ENCODE assay signal across 5 fruit fly cellular contexts in genomic region chr2L:10703281-10703680, dm6.
TF ChIP-seq lines count a peak whose summit lies in the region.

CG6415 (plus strand) TSS chr2L:10703621.

- no peak for TF ChIP-seq CTCF in whole organism, embryonic (GFP tag; optimal IDR thresholded peaks at IDR 0.05; lab: Kevin White, UChicago)

TF ChIP-seq in whole organism, adult, 20 proteins besides CTCF, POLR2A, EP300 and RAD21 (continues in another document):
- TF ChIP-seq CG14711 (tag; optimal IDR thresholded peaks at IDR 0.05; lab: Kevin White, UChicago) = peak; percentile 75
- TF ChIP-seq Crg-1 (GFP tag; optimal IDR thresholded peaks at IDR 0.05; lab: Kevin White, UChicago) = peak; percentile 10
- TF ChIP-seq CG7045 (GFP tag; optimal IDR thresholded peaks at IDR 0.05; lab: Kevin White, UChicago) = peak; percentile 78
- TF ChIP-seq pad (GFP tag; optimal IDR thresholded peaks at IDR 0.05; lab: Kevin White, UChicago) = peak; percentile 59
- peak; percentile 57 for TF ChIP-seq Clk (GFP tag; optimal IDR thresholded peaks at IDR 0.05; lab: Kevin White, UChicago)
- peak; percentile 7 for TF ChIP-seq CG1620 (GFP tag; optimal IDR thresholded peaks at IDR 0.05; lab: Kevin White, UChicago)
- TF ChIP-seq CG12768 (GFP tag; optimal IDR thresholded peaks at IDR 0.05; lab: Kevin White, UChicago) = peak; percentile 86
- TF ChIP-seq bab1 (GFP tag; optimal IDR thresholded peaks at IDR 0.05; lab: Kevin White, UChicago) = no peak
- TF ChIP-seq kay (GFP tag; lab: Kevin White, UChicago; ENCODE audit: borderline replicate concordance) = no peak
- TF ChIP-seq ovo (GFP tag; optimal IDR thresholded peaks at IDR 0.05; lab: Kevin White, UChicago) = no peak
- peak; percentile 89 for TF ChIP-seq CG7101 (tag; optimal IDR thresholded peaks at IDR 0.05; lab: Kevin White, UChicago)
- TF ChIP-seq cic (GFP tag; optimal IDR thresholded peaks at IDR 0.05; lab: Kevin White, UChicago) = peak; percentile 36
- peak; percentile 72 for TF ChIP-seq toe (GFP tag; optimal IDR thresholded peaks at IDR 0.05; lab: Kevin White, UChicago)
- TF ChIP-seq cnc (optimal IDR thresholded peaks at IDR 0.05; lab: Kevin White, UChicago) = no peak
- peak; percentile 58 for TF ChIP-seq Mnt (GFP tag; optimal IDR thresholded peaks at IDR 0.05; lab: Kevin White, UChicago)
- peak; percentile 45 for TF ChIP-seq tj (GFP tag; optimal IDR thresholded peaks at IDR 0.05; lab: Kevin White, UChicago)
- TF ChIP-seq Hr96 (GFP tag; optimal IDR thresholded peaks at IDR 0.05; lab: Kevin White, UChicago) = peak; percentile 75
- TF ChIP-seq CG5204 (GFP tag; optimal IDR thresholded peaks at IDR 0.05; lab: Kevin White, UChicago) = peak; percentile 83

TF ChIP-seq in whole organism, embryonic, 481 proteins besides CTCF, POLR2A, EP300 and RAD21 (continues in another document):
- TF ChIP-seq gem (tag; optimal IDR thresholded peaks at IDR 0.05; lab: Kevin White, UChicago) = peak; percentile 87
- TF ChIP-seq cas (GFP tag; IDR thresholded peaks at IDR 0.05; lab: Robert Waterston, UW) = 0 out of 2 replicates have a peak, but pooled peaks have one; percentile 19
- TF ChIP-seq Bgb (GFP tag; IDR thresholded peaks at IDR 0.05; lab: Robert Waterston, UW; ENCODE audit: partially characterized antibody) = no peak
- TF ChIP-seq Dip3 (GFP tag; optimal IDR thresholded peaks at IDR 0.05; lab: Kevin White, UChicago) = peak; percentile 63
- peak; percentile 41 for TF ChIP-seq D19B (GFP tag; optimal IDR thresholded peaks at IDR 0.05; lab: Kevin White, UChicago)
- TF ChIP-seq CG12104 (GFP tag; optimal IDR thresholded peaks at IDR 0.05; lab: Kevin White, UChicago) = peak; percentile 54
- peak; percentile 15 for TF ChIP-seq tx (GFP tag; optimal IDR thresholded peaks at IDR 0.05; lab: Kevin White, UChicago)
- peak; percentile 38 for TF ChIP-seq ewg (GFP tag; optimal IDR thresholded peaks at IDR 0.05; lab: Kevin White, UChicago)
- TF ChIP-seq CG11504 (tag; optimal IDR thresholded peaks at IDR 0.05; lab: Kevin White, UChicago) = peak; percentile 72
- TF ChIP-seq CG17186 (GFP tag; optimal IDR thresholded peaks at IDR 0.05; lab: Kevin White, UChicago) = no peak
- 0 out of 2 replicates have a peak, but pooled peaks have one; percentile 39 for TF ChIP-seq Gsc (GFP tag; IDR thresholded peaks at IDR 0.05; lab: Robert Waterston, UW)
- peak; percentile 11 for TF ChIP-seq kay (GFP tag; optimal IDR thresholded peaks at IDR 0.05; lab: Kevin White, UChicago)
- TF ChIP-seq sc (optimal IDR thresholded peaks at IDR 0.05; lab: Kevin White, UChicago) = no peak
- peak; percentile 47 for TF ChIP-seq sc (GFP tag; optimal IDR thresholded peaks at IDR 0.05; lab: Kevin White, UChicago)
- TF ChIP-seq YL-1 (GFP tag; optimal IDR thresholded peaks at IDR 0.05; lab: Kevin White, UChicago) = no peak
- no peak for TF ChIP-seq CG6791 (GFP tag; IDR thresholded peaks at IDR 0.05; lab: Robert Waterston, UW; ENCODE audit: partially characterized antibody)
- peak; percentile 39; the same call in 1 of the 2 replicates for TF ChIP-seq stc (GFP tag; IDR thresholded peaks at IDR 0.05; lab: Robert Waterston, UW)

TF ChIP-seq in whole organism, prepupa, 60 proteins besides CTCF, POLR2A, EP300 and RAD21 (continues in another document):
- TF ChIP-seq salr (GFP tag; optimal IDR thresholded peaks at IDR 0.05; lab: Kevin White, UChicago) (no peak), fd59A (GFP tag; optimal IDR thresholded peaks at IDR 0.05; lab: Kevin White, UChicago) (no peak), fkh (GFP tag; optimal IDR thresholded peaks at IDR 0.05; lab: Kevin White, UChicago) (peak; percentile 51), CG6854 (GFP tag; optimal IDR thresholded peaks at IDR 0.05; lab: Kevin White, UChicago) (no peak), Hr4 (GFP tag; optimal IDR thresholded peaks at IDR 0.05; lab: Kevin White, UChicago) (peak; percentile 71), Hr38 (GFP tag; optimal IDR thresholded peaks at IDR 0.05; lab: Kevin White, UChicago) (no peak), CG8632 (GFP tag; optimal IDR thresholded peaks at IDR 0.05; lab: Kevin White, UChicago) (no peak), CG11294 (GFP tag; IDR thresholded peaks at IDR 0.05; lab: Robert Waterston, UW) (peak; percentile 64), Hr39 (GFP tag; optimal IDR thresholded peaks at IDR 0.05; lab: Kevin White, UChicago) (peak; percentile 22), Smox (GFP tag; optimal IDR thresholded peaks at IDR 0.05; lab: Kevin White, UChicago) (no peak), CG9139 (GFP tag; optimal IDR thresholded peaks at IDR 0.05; lab: Kevin White, UChicago) (no peak), Gug (GFP tag; IDR thresholded peaks at IDR 0.05; lab: Robert Waterston, UW) (peak; percentile 78), CG10631 (GFP tag; optimal IDR thresholded peaks at IDR 0.05; lab: Kevin White, UChicago) (no peak), CG16779 (tag; optimal IDR thresholded peaks at IDR 0.05; lab: Kevin White, UChicago) (no peak), CG3032 (tag; optimal IDR thresholded peaks at IDR 0.05; lab: Kevin White, UChicago) (no peak), topi (GFP tag; optimal IDR thresholded peaks at IDR 0.05; lab: Kevin White, UChicago) (peak; percentile 28), Eip93F (GFP tag; optimal IDR thresholded peaks at IDR 0.05; lab: Kevin White, UChicago) (no peak), CG8119 (GFP tag; IDR thresholded peaks at IDR 0.05; lab: Robert Waterston, UW) (peak; percentile 63; the same call in 2 of the 3 replicates), Sox14 (GFP tag; optimal IDR thresholded peaks at IDR 0.05; lab: Kevin White, UChicago) (peak; percentile 20), Ets21C (GFP tag; optimal IDR thresholded peaks at IDR 0.05; lab: Kevin White, UChicago) (no peak)

TF ChIP-seq in whole organism, pupa, 21 proteins besides CTCF, POLR2A, EP300 and RAD21:
- TF ChIP-seq CG10348 (GFP tag; IDR thresholded peaks at IDR 0.05; lab: Robert Waterston, UW) (no peak), CG4496 (GFP tag; IDR thresholded peaks at IDR 0.05; lab: Robert Waterston, UW) (peak; percentile 82), CG15710 (tag; optimal IDR thresholded peaks at IDR 0.05; lab: Kevin White, UChicago) (no peak), CG12605 (GFP tag; IDR thresholded peaks at IDR 0.05; lab: Robert Waterston, UW) (peak; percentile 54; the same call in 1 of the 2 replicates), CG32121 (GFP tag; IDR thresholded peaks at IDR 0.05; lab: Robert Waterston, UW) (peak; percentile 85), EcR (GFP tag; optimal IDR thresholded peaks at IDR 0.05; lab: Kevin White, UChicago) (no peak), Snoo (tag; optimal IDR thresholded peaks at IDR 0.05; lab: Kevin White, UChicago) (no peak), Ets98B (GFP tag; IDR thresholded peaks at IDR 0.05; lab: Robert Waterston, UW) (peak; percentile 76), fd96Ca (GFP tag; IDR thresholded peaks at IDR 0.05; lab: Robert Waterston, UW) (peak; percentile 69), rn (GFP tag; IDR thresholded peaks at IDR 0.05; lab: Robert Waterston, UW) (0 out of 2 replicates have a peak, but pooled peaks have one; percentile 13), gl (tag; optimal IDR thresholded peaks at IDR 0.05; lab: Kevin White, UChicago) (no peak), CG8301 (tag; optimal IDR thresholded peaks at IDR 0.05; lab: Kevin White, UChicago) (peak; percentile 56), CG14655 (GFP tag; optimal IDR thresholded peaks at IDR 0.05; lab: Kevin White, UChicago) (peak; percentile 58), CG9948 (tag; optimal IDR thresholded peaks at IDR 0.05; lab: Kevin White, UChicago) (no peak), Pif1A (GFP tag; optimal IDR thresholded peaks at IDR 0.05; lab: Kevin White, UChicago) (peak; percentile 25), Pif1B (GFP tag; optimal IDR thresholded peaks at IDR 0.05; lab: Kevin White, UChicago) (no peak)
TF ChIP-seq in whole organism, pupa: peak in this region for 9.

TF ChIP-seq in whole organism, wandering third instar larva, 38 proteins besides CTCF, POLR2A, EP300 and RAD21 (continues in another document):
- TF ChIP-seq lola (GFP tag; optimal IDR thresholded peaks at IDR 0.05; lab: Kevin White, UChicago) (no peak), Mio (GFP tag; optimal IDR thresholded peaks at IDR 0.05; lab: Kevin White, UChicago) (no peak), Hr83 (GFP tag; optimal IDR thresholded peaks at IDR 0.05; lab: Kevin White, UChicago; ENCODE audit: poor library complexity, severe bottlenecking) (no peak), Hr78 (GFP tag; optimal IDR thresholded peaks at IDR 0.05; lab: Kevin White, UChicago) (no peak), CG9705 (GFP tag; optimal IDR thresholded peaks at IDR 0.05; lab: Kevin White, UChicago) (no peak), sv (GFP tag; optimal IDR thresholded peaks at IDR 0.05; lab: Kevin White, UChicago) (peak; percentile 52), rgr (GFP tag; optimal IDR thresholded peaks at IDR 0.05; lab: Kevin White, UChicago) (peak; percentile 86), Jra (GFP tag; optimal IDR thresholded peaks at IDR 0.05; lab: Kevin White, UChicago) (peak; percentile 39), dsf (GFP tag; optimal IDR thresholded peaks at IDR 0.05; lab: Kevin White, UChicago; ENCODE audit: borderline replicate concordance) (no peak), OdsH (GFP tag; optimal IDR thresholded peaks at IDR 0.05; lab: Kevin White, UChicago) (peak; percentile 84), Dfd (GFP tag; optimal IDR thresholded peaks at IDR 0.05; lab: Kevin White, UChicago) (no peak), N (GFP tag; optimal IDR thresholded peaks at IDR 0.05; lab: Kevin White, UChicago) (no peak), foxo (GFP tag; optimal IDR thresholded peaks at IDR 0.05; lab: Kevin White, UChicago) (peak; percentile 9 to 81), dmrt93B (GFP tag; optimal IDR thresholded peaks at IDR 0.05; lab: Kevin White, UChicago) (peak; percentile 56), CrebA (GFP tag; optimal IDR thresholded peaks at IDR 0.05; lab: Kevin White, UChicago; ENCODE audit: borderline replicate concordance) (no peak), Rel (GFP tag; optimal IDR thresholded peaks at IDR 0.05; lab: Kevin White, UChicago) (no peak), Rel (tag; optimal IDR thresholded peaks at IDR 0.05; lab: Kevin White, UChicago) (peak; percentile 40), Vsx2 (GFP tag; optimal IDR thresholded peaks at IDR 0.05; lab: Kevin White, UChicago; ENCODE audit: partially characterized antibody) (no peak), Dif (GFP tag; optimal IDR thresholded peaks at IDR 0.05; lab: Kevin White, UChicago; ENCODE audit: partially characterized antibody) (no peak), usp (GFP tag; optimal IDR thresholded peaks at IDR 0.05; lab: Kevin White, UChicago) (no peak), Myc (optimal IDR thresholded peaks at IDR 0.05; lab: Kevin White, UChicago) (no peak), br (GFP tag; optimal IDR thresholded peaks at IDR 0.05; lab: Kevin White, UChicago) (peak; percentile 81), Abd-B (GFP tag; optimal IDR thresholded peaks at IDR 0.05; lab: Kevin White, UChicago) (no peak), fru (GFP tag; optimal IDR thresholded peaks at IDR 0.05; lab: Kevin White, UChicago) (peak; percentile 86), woc (GFP tag; optimal IDR thresholded peaks at IDR 0.05; lab: Kevin White, UChicago) (peak; percentile 35), ey (GFP tag; optimal IDR thresholded peaks at IDR 0.05; lab: Kevin White, UChicago) (peak; percentile 85), HLH106 (tag; optimal IDR thresholded peaks at IDR 0.05; lab: Kevin White, UChicago) (peak; percentile 82), brk (GFP tag; optimal IDR thresholded peaks at IDR 0.05; lab: Kevin White, UChicago) (peak; percentile 47)
